Fruit fly (Drosophila melanogaster) S2 (cell line): Measurements from ENCODE around the gene CG7968.

Experiments
- CG8478 ChIP-seq: fragments of >200 bp; optimal IDR thresholded peaks from 2 replicates; lab custom pipeline; 2018
- CTCF ChIP-seq, 2 experiments: fragments of >200 bp; optimal IDR thresholded peaks; 2 replicates each; lab custom pipeline; 2018

dm6 chr2L:13807097-13807496 is 42.1 kb upstream of the CG7968 start:
- TF ChIP-seq CTCF (optimal IDR thresholded peaks at IDR 0.05; lab: Kevin White, UChicago) (no peak), CG8478 (no peak)
